Fruit fly (Drosophila melanogaster) whole organism, embryonic: Measurements from ENCODE around the gene CG10710.

Experiments
- Adf1 ChIP-seq: fragments of 200-800 bp; sonication (Bioruptor generic); IDR thresholded peaks from 2 replicates; pipeline ENCODE4 v1.3.6; 2022; ENCODE audit warnings: missing biosample characterization, missing genetic modification characterization
- BtbVII ChIP-seq: fragments of 200-800 bp; sonication (Bioruptor generic); optimal IDR thresholded peaks from 3 replicates; lab custom pipeline; 2017; ENCODE audit warnings: missing biosample characterization, mild to moderate bottlenecking, missing genetic modification characterization
- CG1024 ChIP-seq: fragments of 200-800 bp; sonication (Bioruptor generic); IDR thresholded peaks from 2 replicates; pipeline ENCODE4 v1.3.6; 2022; ENCODE audit warnings: missing biosample characterization, missing genetic modification characterization
- CG10431 ChIP-seq: fragments of 200-800 bp; sonication (Bioruptor generic); optimal IDR thresholded peaks from 3 replicates; lab custom pipeline; 2018; ENCODE audit warnings: missing biosample characterization, mild to moderate bottlenecking, missing genetic modification characterization
- CG10959 ChIP-seq: fragments of 200-800 bp; sonication (Bioruptor generic); IDR thresholded peaks from 2 replicates; pipeline ENCODE4 v1.3.6; 2022; ENCODE audit warnings: missing biosample characterization, missing genetic modification characterization
- CG1603 ChIP-seq: fragments of 200-800 bp; sonication (Bioruptor generic); optimal IDR thresholded peaks from 2 replicates; lab custom pipeline; 2019; ENCODE audit warnings: missing biosample characterization, mild to moderate bottlenecking, missing genetic modification characterization, moderate library complexity
- CG16779 ChIP-seq: fragments of 200-800 bp; sonication (Bioruptor generic); IDR thresholded peaks from 2 replicates; pipeline ENCODE4 v1.3.6; 2022; ENCODE audit warnings: missing biosample characterization, missing genetic modification characterization
- CG17361 ChIP-seq: fragments of 200-800 bp; sonication (Bioruptor generic); IDR thresholded peaks from 3 replicates; pipeline ENCODE4 v1.3.6; 2022; ENCODE audit warnings: missing biosample characterization, missing genetic modification characterization
- CG18599 ChIP-seq: fragments of 200-800 bp; sonication (Bioruptor generic); optimal IDR thresholded peaks from 3 replicates; lab custom pipeline; 2017; ENCODE audit warnings: missing biosample characterization, missing genetic modification characterization, mild to moderate bottlenecking, moderate library complexity, missing genetic modification reagents
- CG2875 ChIP-seq: fragments of 200-800 bp; sonication (Bioruptor generic); optimal IDR thresholded peaks from 2 replicates; lab custom pipeline; 2017; ENCODE audit warnings: missing biosample characterization, mild to moderate bottlenecking, missing genetic modification characterization, missing genetic modification reagents
- CG31388 ChIP-seq: fragments of 200-800 bp; sonication (Bioruptor generic); optimal IDR thresholded peaks from 2 replicates; lab custom pipeline; 2016; ENCODE audit warnings: missing biosample characterization, missing genetic modification characterization
- CG3847 ChIP-seq: fragments of 200-800 bp; sonication (Bioruptor generic); IDR thresholded peaks from 2 replicates; pipeline ENCODE4 v1.3.6; 2022; ENCODE audit warnings: missing biosample characterization, missing genetic modification characterization
- CG3995 ChIP-seq: fragments of 200-800 bp; sonication (Bioruptor generic); optimal IDR thresholded peaks from 3 replicates; lab custom pipeline; 2016; ENCODE audit warnings: missing biosample characterization, missing genetic modification characterization
- CG6813 ChIP-seq: fragments of 200-800 bp; sonication (Bioruptor generic); optimal IDR thresholded peaks from 2 replicates; lab custom pipeline; 2017; ENCODE audit warnings: missing biosample characterization, missing genetic modification characterization, mild to moderate bottlenecking, moderate library complexity, missing genetic modification reagents
- CG7357 ChIP-seq: fragments of 200-800 bp; sonication (Bioruptor generic); IDR thresholded peaks from 3 replicates; pipeline ENCODE4 v1.3.6; 2022; ENCODE audit warnings: missing biosample characterization, missing genetic modification characterization
- CG7987 ChIP-seq: fragments of 200-800 bp; sonication (Bioruptor generic); optimal IDR thresholded peaks from 2 replicates; lab custom pipeline; 2018; ENCODE audit warnings: missing biosample characterization, mild to moderate bottlenecking, missing genetic modification characterization, moderate library complexity
- CHES-1-like ChIP-seq: fragments of 200-800 bp; sonication (Bioruptor generic); optimal IDR thresholded peaks from 2 replicates; lab custom pipeline; 2016; ENCODE audit warnings: missing biosample characterization, missing genetic modification characterization
- E2f2 ChIP-seq: fragments of 200-800 bp; sonication (Bioruptor generic); IDR thresholded peaks from 2 replicates; pipeline ENCODE4 v1.3.6; 2022; ENCODE audit warnings: missing biosample characterization, missing genetic modification characterization
- Fer1 ChIP-seq: fragments of 200-800 bp; sonication (Bioruptor generic); optimal IDR thresholded peaks from 2 replicates; lab custom pipeline; 2017; ENCODE audit warnings: missing biosample characterization, mild to moderate bottlenecking, missing genetic modification characterization
- Gsc ChIP-seq: fragments of 200-800 bp; sonication (Bioruptor generic); IDR thresholded peaks from 2 replicates; pipeline ENCODE4 v1.3.6; 2022; ENCODE audit warnings: missing biosample characterization, missing genetic modification characterization
- HHEX ChIP-seq: fragments of 200-800 bp; sonication (Bioruptor generic); optimal IDR thresholded peaks from 3 replicates; lab custom pipeline; 2017; ENCODE audit warnings: missing biosample characterization, mild to moderate bottlenecking, missing genetic modification characterization, missing genetic modification reagents
- HLHmδ ChIP-seq: fragments of 200-800 bp; sonication (Bioruptor generic); optimal IDR thresholded peaks from 2 replicates; lab custom pipeline; 2018; ENCODE audit warnings: missing biosample characterization, mild to moderate bottlenecking, missing genetic modification characterization, moderate library complexity
- Hand ChIP-seq: fragments of 200-800 bp; sonication (Bioruptor generic); optimal IDR thresholded peaks from 2 replicates; lab custom pipeline; 2017; ENCODE audit warnings: mild to moderate bottlenecking, missing biosample characterization, missing genetic modification reagents, missing genetic modification characterization
- Hr39 ChIP-seq: fragments of >200 bp; optimal IDR thresholded peaks from 2 replicates; lab custom pipeline; 2017
- Mad ChIP-seq: fragments of 200-800 bp; sonication (Bioruptor generic); optimal IDR thresholded peaks from 2 replicates; lab custom pipeline; 2016; ENCODE audit warnings: missing biosample characterization, missing genetic modification characterization
- Meics ChIP-seq: fragments of 200-800 bp; sonication (Bioruptor generic); optimal IDR thresholded peaks from 2 replicates; lab custom pipeline; 2017; ENCODE audit warnings: missing biosample characterization, mild to moderate bottlenecking, missing genetic modification characterization
- Ptx1 ChIP-seq: fragments of 200-800 bp; sonication (Bioruptor generic); IDR thresholded peaks from 2 replicates; pipeline ENCODE4 v1.3.6; 2022; ENCODE audit warnings: missing biosample characterization, missing genetic modification characterization
- Sin3A ChIP-seq: fragments of >200 bp; optimal IDR thresholded peaks from 2 replicates; lab custom pipeline; 2018
- Sry-β ChIP-seq: fragments of 200-800 bp; sonication (Bioruptor generic); optimal IDR thresholded peaks from 2 replicates; lab custom pipeline; 2018; ENCODE audit warnings: missing biosample characterization, mild to moderate bottlenecking, missing genetic modification characterization, moderate library complexity
- Taf1 ChIP-seq: fragments of 200-800 bp; sonication (Bioruptor generic); IDR thresholded peaks from 2 replicates; pipeline ENCODE4 v1.3.6; 2022; ENCODE audit warnings: missing biosample characterization, missing genetic modification characterization
- ara ChIP-seq: fragments of 200-800 bp; sonication (Bioruptor generic); IDR thresholded peaks from 2 replicates; pipeline ENCODE4 v1.3.6; 2022; ENCODE audit warnings: missing biosample characterization, missing genetic modification characterization
- bbx ChIP-seq: fragments of 200-800 bp; sonication (Bioruptor generic); IDR thresholded peaks from 2 replicates; pipeline ENCODE4 v1.3.6; 2022; ENCODE audit warnings: missing biosample characterization, missing genetic modification characterization; ENCODE audit not compliant: partially characterized antibody
- cg ChIP-seq: fragments of 200-800 bp; sonication (Bioruptor generic); optimal IDR thresholded peaks from 3 replicates; lab custom pipeline; 2019; ENCODE audit warnings: missing biosample characterization, mild to moderate bottlenecking, missing genetic modification characterization, moderate library complexity
- chinmo ChIP-seq: fragments of 200-800 bp; sonication (Bioruptor generic); IDR thresholded peaks from 4 replicates; pipeline ENCODE4 v1.3.6; 2022; ENCODE audit warnings: missing biosample characterization, missing genetic modification characterization; ENCODE audit not compliant: partially characterized antibody
- chm ChIP-seq: fragments of 200-800 bp; sonication (Bioruptor generic); IDR thresholded peaks from 2 replicates; pipeline ENCODE4 v1.3.6; 2022; ENCODE audit warnings: missing biosample characterization, missing genetic modification characterization
- dati ChIP-seq: fragments of 200-800 bp; sonication (Bioruptor generic); IDR thresholded peaks from 2 replicates; pipeline ENCODE4 v1.3.6; 2022; ENCODE audit warnings: missing biosample characterization, missing genetic modification characterization
- dm ChIP-seq: fragments of 200-800 bp; sonication (Bioruptor generic); optimal IDR thresholded peaks from 3 replicates; lab custom pipeline; 2016; ENCODE audit warnings: missing biosample characterization, missing genetic modification characterization
- dmrt99B ChIP-seq: fragments of 200-800 bp; sonication (Bioruptor generic); optimal IDR thresholded peaks from 2 replicates; lab custom pipeline; 2018; ENCODE audit warnings: missing biosample characterization, mild to moderate bottlenecking, missing genetic modification characterization, moderate library complexity
- dysf ChIP-seq: fragments of 200-800 bp; sonication (Bioruptor generic); IDR thresholded peaks from 3 replicates; pipeline ENCODE4 v1.3.6; 2022; ENCODE audit warnings: missing biosample characterization, missing genetic modification characterization
- fd102C ChIP-seq: fragments of 200-800 bp; sonication (Bioruptor generic); optimal IDR thresholded peaks from 2 replicates; lab custom pipeline; 2018; ENCODE audit warnings: missing biosample characterization, mild to moderate bottlenecking, missing genetic modification characterization, moderate library complexity
- kah ChIP-seq: fragments of 200-800 bp; sonication (Bioruptor generic); optimal IDR thresholded peaks from 2 replicates; lab custom pipeline; 2018; ENCODE audit warnings: missing biosample characterization, mild to moderate bottlenecking, missing genetic modification characterization
- ken ChIP-seq: fragments of 200-800 bp; sonication (Bioruptor generic); IDR thresholded peaks from 3 replicates; pipeline ENCODE4 v1.3.6; 2022; ENCODE audit warnings: missing biosample characterization, missing genetic modification characterization
- nerfin-2 ChIP-seq: fragments of 200-800 bp; sonication (Bioruptor generic); IDR thresholded peaks from 2 replicates; pipeline ENCODE4 v1.3.6; 2022; ENCODE audit warnings: missing biosample characterization, missing genetic modification characterization; ENCODE audit not compliant: partially characterized antibody
- odd ChIP-seq: fragments of 200-800 bp; sonication (Bioruptor generic); optimal IDR thresholded peaks from 2 replicates; lab custom pipeline; 2017; ENCODE audit warnings: missing biosample characterization, mild to moderate bottlenecking, missing genetic modification characterization
- pita ChIP-seq: fragments of 200-800 bp; sonication (Bioruptor generic); optimal IDR thresholded peaks from 2 replicates; lab custom pipeline; 2017; ENCODE audit warnings: missing biosample characterization, mild to moderate bottlenecking, missing genetic modification characterization
- sob ChIP-seq: fragments of 200-800 bp; sonication (Bioruptor generic); IDR thresholded peaks from 2 replicates; pipeline ENCODE4 v1.3.6; 2022; ENCODE audit warnings: missing biosample characterization, missing genetic modification characterization
- unc-4 ChIP-seq: fragments of 200-800 bp; sonication (Bioruptor generic); IDR thresholded peaks from 2 replicates; pipeline ENCODE4 v1.3.6; 2022; ENCODE audit warnings: missing biosample characterization, missing genetic modification characterization; ENCODE audit not compliant: partially characterized antibody
- vfl ChIP-seq: fragments of 200-800 bp; sonication (Bioruptor generic); optimal IDR thresholded peaks from 2 replicates; lab custom pipeline; 2016; ENCODE audit warnings: missing biosample characterization, missing genetic modification characterization

Gene CG10710

DNA sequence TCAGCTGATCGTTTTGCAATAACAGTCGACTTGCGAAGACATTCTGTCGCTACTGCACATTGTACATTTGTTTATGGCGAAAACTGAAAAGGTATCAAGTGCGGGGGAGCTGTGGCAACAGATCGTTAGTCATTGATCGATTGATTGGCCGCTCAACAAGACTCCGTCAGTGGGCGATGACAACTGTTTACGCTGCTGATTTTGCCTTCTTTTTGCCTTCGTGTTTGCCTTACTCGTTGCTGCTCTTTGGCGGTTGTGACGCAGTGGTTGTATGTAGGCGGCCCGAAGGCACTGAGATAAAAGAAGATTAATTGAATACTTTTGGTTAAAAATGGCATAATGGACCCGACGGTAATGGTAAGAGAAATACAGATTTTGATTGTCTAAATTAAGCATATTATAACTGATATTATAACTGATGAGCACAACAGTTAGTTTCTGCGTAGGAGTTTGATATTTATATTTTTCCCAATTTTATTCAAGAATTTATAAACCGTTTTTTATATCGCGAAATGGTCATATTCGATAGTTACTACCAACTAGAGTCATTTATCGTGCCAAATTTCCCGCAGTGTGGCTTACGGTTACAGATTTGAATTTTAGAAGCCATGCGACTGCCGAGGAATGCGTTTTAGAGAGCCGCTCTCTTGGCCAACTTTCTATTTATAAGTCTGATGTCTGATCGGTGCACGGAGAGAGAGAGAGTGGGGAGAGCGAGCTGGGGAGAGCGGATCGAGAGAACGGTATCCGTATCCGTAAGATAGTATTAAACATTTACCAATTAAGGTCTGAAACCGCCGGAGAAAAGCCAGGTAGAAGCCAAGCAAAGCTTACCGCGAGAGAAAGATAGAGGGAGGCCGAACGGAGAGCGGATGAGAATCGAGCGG lies 42.6 kb downstream of the CG10710 start (continued):
- TF ChIP-seq Sin3A (lab: Kevin White, UChicago) (no peak), Sry-β (peak; percentile 30), Taf1 (GFP tag; lab: Robert Waterston, UW) (peak; percentile 64), E2f2 (GFP tag; lab: Robert Waterston, UW) (peak; percentile 54; the same call in 1 of the 2 replicates), pita (GFP tag; lab: Kevin White, UChicago) (no peak), CHES-1-like (peak; percentile 11), Hr39 (lab: Kevin White, UChicago) (no peak), CG7987 (GFP tag; lab: Kevin White, UChicago) (peak; percentile 59), HHEX (GFP tag; lab: Kevin White, UChicago) (peak; percentile 90), CG6813 (GFP tag; lab: Kevin White, UChicago) (peak; percentile 81), CG3847 (GFP tag; lab: Robert Waterston, UW) (peak; percentile 87), dati (peak; percentile 39; the same call in 1 of the 2 replicates), HLHmδ (GFP tag; lab: Kevin White, UChicago) (no peak), sob (GFP tag; lab: Robert Waterston, UW) (peak; percentile 88), vfl (GFP tag; lab: Kevin White, UChicago) (peak; percentile 51), dm (GFP tag; lab: Kevin White, UChicago) (peak; percentile 35), CG10959 (GFP tag; lab: Robert Waterston, UW) (0 out of 2 replicates have a peak, but pooled peaks have one; percentile 19), kah (GFP tag; lab: Kevin White, UChicago) (peak; percentile 80), Adf1 (GFP tag; lab: Robert Waterston, UW) (peak; percentile 23; the same call in 1 of the 2 replicates), Gsc (peak; percentile 56; the same call in 1 of the 2 replicates), Hand (GFP tag; lab: Kevin White, UChicago) (peak; percentile 66), CG3995 (peak; percentile 48), Meics (peak; percentile 92), CG17361 (GFP tag; lab: Robert Waterston, UW) (peak; percentile 95), Mad (GFP tag; lab: Kevin White, UChicago) (peak; percentile 66), CG18599 (GFP tag; lab: Kevin White, UChicago) (peak; percentile 89), odd (GFP tag; lab: Kevin White, UChicago) (peak; percentile 85), dysf (GFP tag; lab: Robert Waterston, UW) (peak; percentile 94), Ptx1 (GFP tag; lab: Robert Waterston, UW) (peak; percentile 92), cg (GFP tag; lab: Kevin White, UChicago) (no peak), chinmo (GFP tag; lab: Robert Waterston, UW) (no peak), dmrt99B (tag; lab: Kevin White, UChicago) (peak; percentile 95), unc-4 (GFP tag; lab: Robert Waterston, UW) (peak; percentile 64; the same call in 1 of the 2 replicates), fd102C (GFP tag; lab: Kevin White, UChicago) (no peak), CG2875 (peak; percentile 80), Fer1 (GFP tag; lab: Kevin White, UChicago) (peak; percentile 89), CG7357 (GFP tag; lab: Robert Waterston, UW) (peak; percentile 78; the same call in 2 of the 3 replicates), bbx (GFP tag; lab: Robert Waterston, UW) (no peak), ken (GFP tag; lab: Robert Waterston, UW) (peak; percentile 75), CG31388 (GFP tag; lab: Kevin White, UChicago) (peak; percentile 69), BtbVII (GFP tag; lab: Kevin White, UChicago) (peak; percentile 92), CG1603 (tag; lab: Kevin White, UChicago) (peak; percentile 40), CG10431 (GFP tag; lab: Kevin White, UChicago) (peak; percentile 38), ara (peak; percentile 72), chm (GFP tag; lab: Robert Waterston, UW) (peak; percentile 39; the same call in 1 of the 2 replicates), CG16779 (GFP tag; lab: Robert Waterston, UW) (0 out of 2 replicates have a peak, but pooled peaks have one; percentile 17), nerfin-2 (no peak), CG1024 (GFP tag; lab: Robert Waterston, UW) (peak; percentile 44; the same call in 1 of the 2 replicates)
